Worm (Caenorhabditis elegans) whole organism, early embryonic: ENCODE measurements around the gene K08D12.3.

Experiments
- B0310.2 ChIP-seq: sonication (generic microtip); optimal IDR thresholded peaks from 2 replicates; lab custom pipeline; 2016; ENCODE audit warnings: mild to moderate bottlenecking, missing genetic modification characterization, missing compliant biosample characterization
- F13C5.2 ChIP-seq: sonication (generic microtip); optimal IDR thresholded peaks from 2 replicates; lab custom pipeline; 2017; ENCODE audit warnings: mild to moderate bottlenecking, missing genetic modification characterization, inconsistent platforms, missing compliant biosample characterization
- aly-1 ChIP-seq: sonication (generic microtip); optimal IDR thresholded peaks from 2 replicates; lab custom pipeline; 2016; ENCODE audit warnings: missing genetic modification characterization, missing compliant biosample characterization
- ama-1 ChIP-seq: fragments of 150-350 bp; optimal IDR thresholded peaks from 2 replicates; lab custom pipeline; 2014
- ceh-13 ChIP-seq: fragments of 200-800 bp; sonication (Bioruptor generic); optimal IDR thresholded peaks from 2 replicates; lab custom pipeline; 2018; ENCODE audit warnings: mild to moderate bottlenecking, missing genetic modification characterization, missing compliant biosample characterization
- ceh-36 ChIP-seq: sonication (generic microtip); optimal IDR thresholded peaks from 2 replicates; lab custom pipeline; 2016; ENCODE audit warnings: missing genetic modification characterization, inconsistent platforms, missing compliant biosample characterization
- ets-7 ChIP-seq: sonication (generic microtip); optimal IDR thresholded peaks from 2 replicates; lab custom pipeline; 2016; ENCODE audit warnings: missing genotype, missing genetic modification characterization, missing compliant biosample characterization
- flt-1 ChIP-seq: fragments of 200-800 bp; sonication (Bioruptor generic); IDR thresholded peaks from 2 replicates; pipeline ENCODE4 v1.3.6; 2022; ENCODE audit warnings: missing genetic modification characterization, missing compliant biosample characterization
- hmbx-1 ChIP-seq: sonication (generic microtip); optimal IDR thresholded peaks from 2 replicates; lab custom pipeline; 2016; ENCODE audit warnings: mild to moderate bottlenecking, missing genetic modification characterization, missing compliant biosample characterization
- hmg-4 ChIP-seq: fragments of 200-800 bp; sonication (Bioruptor generic); optimal IDR thresholded peaks from 2 replicates; lab custom pipeline; 2018; ENCODE audit warnings: mild to moderate bottlenecking, missing genetic modification characterization, missing compliant biosample characterization
- hnd-1 ChIP-seq: sonication (generic microtip); optimal IDR thresholded peaks from 2 replicates; lab custom pipeline; 2016; ENCODE audit warnings: missing genetic modification characterization, missing compliant biosample characterization
- pes-1 ChIP-seq: fragments of 200-800 bp; sonication (Bioruptor generic); IDR thresholded peaks from 2 replicates; pipeline ENCODE4 v1.3.6; 2022; ENCODE audit warnings: missing genetic modification reagents, missing genetic modification characterization, missing compliant biosample characterization
- scrt-1 ChIP-seq: fragments of 200-800 bp; sonication (Bioruptor generic); IDR thresholded peaks from 2 replicates; pipeline ENCODE4 v1.3.6; 2022; ENCODE audit warnings: missing genetic modification characterization, missing compliant biosample characterization
- sea-1 ChIP-seq: fragments of 200-800 bp; sonication (Bioruptor generic); conservative IDR thresholded peaks from 2 replicates; pipeline ENCODE4 v1.3.6; 2022; ENCODE audit warnings: missing genetic modification characterization, missing compliant biosample characterization
- tbx-11 ChIP-seq: fragments of 200-800 bp; sonication (Bioruptor generic); IDR thresholded peaks from 2 replicates; pipeline ENCODE4 v1.3.6; 2022; ENCODE audit warnings: missing genetic modification characterization, missing compliant biosample characterization
- tbx-37 ChIP-seq: fragments of 200-800 bp; sonication (Bioruptor generic); conservative IDR thresholded peaks from 2 replicates; pipeline ENCODE4 v1.3.6; 2022; ENCODE audit warnings: missing genetic modification reagents, missing genetic modification characterization, missing compliant biosample characterization
- tra-4 ChIP-seq: sonication (generic microtip); optimal IDR thresholded peaks from 2 replicates; lab custom pipeline; 2017; ENCODE audit warnings: missing genetic modification characterization, missing compliant biosample characterization

Gene K08D12.3

ce11 chrIV:1709695-1710315, at the start of gene K08D12.3, which contains the start of gene pbs-1:
Gene K08D12.3 (plus strand): TSS chrIV:1710265.
Gene pbs-1 (minus strand): TSS chrIV:1709745.
- TF ChIP-seq tbx-11 (GFP tag; lab: Robert Waterston, UW) (no peak), hmbx-1 (tag; lab: Kevin White, UChicago) (no peak), scrt-1 (GFP tag; lab: Robert Waterston, UW) (no peak), tbx-37 (GFP tag; lab: Robert Waterston, UW) (no peak), B0310.2 (tag; lab: Kevin White, UChicago) (no peak), ceh-36 (tag; lab: Kevin White, UChicago) (no peak)

- no peak for TF ChIP-seq hmg-4 (GFP tag; lab: Kevin White, UChicago)
- TF ChIP-seq tra-4 (tag; lab: Kevin White, UChicago), result no peak
- no peak for TF ChIP-seq flt-1 (GFP tag; lab: Robert Waterston, UW)
Measured at ce11 chrIV:1660735-1661134, 49.3 kb upstream of the K08D12.3 start.

ce11 chrIV:1662872-1663271, 47.2 kb upstream of the K08D12.3 start:
- no peak for TF ChIP-seq ama-1
- no peak for TF ChIP-seq tra-4 (tag; lab: Kevin White, UChicago)
- TF ChIP-seq hnd-1 (tag; lab: Kevin White, UChicago), result no peak
- no peak for TF ChIP-seq pes-1
- TF ChIP-seq hmg-4 (GFP tag; lab: Kevin White, UChicago), result no peak
- no peak for TF ChIP-seq tbx-37 (GFP tag; lab: Robert Waterston, UW)
- no peak for TF ChIP-seq flt-1 (GFP tag; lab: Robert Waterston, UW)
- no peak for TF ChIP-seq hmbx-1 (tag; lab: Kevin White, UChicago)
- TF ChIP-seq ets-7, result no peak
- no peak for TF ChIP-seq scrt-1 (GFP tag; lab: Robert Waterston, UW)
- no peak for TF ChIP-seq ceh-13
- no peak for TF ChIP-seq aly-1 (tag; lab: Kevin White, UChicago)
- no peak for TF ChIP-seq sea-1 (GFP tag; lab: Robert Waterston, UW)
- TF ChIP-seq ceh-36 (tag; lab: Kevin White, UChicago), result no peak

ce11 chrIV:1672398-1672797, 37.7 kb upstream of the K08D12.3 start, which contains the start of gene Y41D4B.1:
Gene Y41D4B.1 (plus strand): TSS chrIV:1672698.
- TF ChIP-seq ets-7 (no peak), ceh-13 (no peak), sea-1 (GFP tag; lab: Robert Waterston, UW) (no peak), ama-1 (no peak), scrt-1 (GFP tag; lab: Robert Waterston, UW) (no peak), flt-1 (GFP tag; lab: Robert Waterston, UW) (no peak), ceh-36 (tag; lab: Kevin White, UChicago) (no peak), tbx-37 (GFP tag; lab: Robert Waterston, UW) (no peak), tra-4 (tag; lab: Kevin White, UChicago) (no peak), hnd-1 (tag; lab: Kevin White, UChicago) (no peak), tbx-11 (GFP tag; lab: Robert Waterston, UW) (no peak), pes-1 (no peak), F13C5.2 (tag; lab: Kevin White, UChicago) (no peak), aly-1 (tag; lab: Kevin White, UChicago) (no peak), B0310.2 (tag; lab: Kevin White, UChicago) (no peak), hmbx-1 (tag; lab: Kevin White, UChicago) (no peak), hmg-4 (GFP tag; lab: Kevin White, UChicago) (no peak)

ce11 chrIV:1676926-1677325, 33.1 kb upstream of the K08D12.3 start:
- peak; percentile 7 for TF ChIP-seq ceh-36 (tag; lab: Kevin White, UChicago)
- TF ChIP-seq ceh-13, result no peak
- no peak for TF ChIP-seq pes-1
- TF ChIP-seq sea-1 (GFP tag; lab: Robert Waterston, UW), result no peak
- no peak for TF ChIP-seq ets-7
- TF ChIP-seq tra-4 (tag; lab: Kevin White, UChicago), result no peak
- no peak for TF ChIP-seq B0310.2 (tag; lab: Kevin White, UChicago)

ce11 chrIV:1679227-1679626, 30.8 kb upstream of the K08D12.3 start:
- TF ChIP-seq F13C5.2 (tag; lab: Kevin White, UChicago) (no peak), pes-1 (no peak)

ce11 chrIV:1682066-1682465, 28.0 kb upstream of the K08D12.3 start, which contains the start of gene Y41D4B.24:
Gene Y41D4B.24 (minus strand): TSS chrIV:1682166.
- TF ChIP-seq aly-1 (tag; lab: Kevin White, UChicago) (no peak), sea-1 (GFP tag; lab: Robert Waterston, UW) (no peak), B0310.2 (tag; lab: Kevin White, UChicago) (no peak), pes-1 (no peak), tra-4 (tag; lab: Kevin White, UChicago) (no peak), hmg-4 (GFP tag; lab: Kevin White, UChicago) (no peak), flt-1 (GFP tag; lab: Robert Waterston, UW) (no peak), scrt-1 (GFP tag; lab: Robert Waterston, UW) (no peak), ama-1 (no peak), hnd-1 (tag; lab: Kevin White, UChicago) (no peak), tbx-11 (GFP tag; lab: Robert Waterston, UW) (no peak), ceh-36 (tag; lab: Kevin White, UChicago) (no peak), hmbx-1 (tag; lab: Kevin White, UChicago) (no peak), ets-7 (no peak), F13C5.2 (tag; lab: Kevin White, UChicago) (no peak), ceh-13 (no peak), tbx-37 (GFP tag; lab: Robert Waterston, UW) (no peak)

- TF ChIP-seq ceh-13, result peak; percentile 25
- no peak for TF ChIP-seq flt-1 (GFP tag; lab: Robert Waterston, UW)
- TF ChIP-seq hnd-1 (tag; lab: Kevin White, UChicago), result peak; percentile 34
- no peak for TF ChIP-seq ceh-36 (tag; lab: Kevin White, UChicago)
- no peak for TF ChIP-seq tbx-11 (GFP tag; lab: Robert Waterston, UW)
- no peak for TF ChIP-seq hmg-4 (GFP tag; lab: Kevin White, UChicago)
- TF ChIP-seq tra-4 (tag; lab: Kevin White, UChicago), result no peak
- TF ChIP-seq scrt-1 (GFP tag; lab: Robert Waterston, UW), result no peak
- TF ChIP-seq pes-1, result peak; percentile 73
- TF ChIP-seq ets-7, result no peak
- TF ChIP-seq sea-1 (GFP tag; lab: Robert Waterston, UW), result no peak
- peak; percentile 1 for TF ChIP-seq aly-1 (tag; lab: Kevin White, UChicago)
- TF ChIP-seq hmbx-1 (tag; lab: Kevin White, UChicago), result no peak
Measured at ce11 chrIV:1687151-1687550, 22.9 kb upstream of the K08D12.3 start.
